Worm (Caenorhabditis elegans): ENCODE measurements around the gene igcm-2.

The igcm-2 gene

DNA sequence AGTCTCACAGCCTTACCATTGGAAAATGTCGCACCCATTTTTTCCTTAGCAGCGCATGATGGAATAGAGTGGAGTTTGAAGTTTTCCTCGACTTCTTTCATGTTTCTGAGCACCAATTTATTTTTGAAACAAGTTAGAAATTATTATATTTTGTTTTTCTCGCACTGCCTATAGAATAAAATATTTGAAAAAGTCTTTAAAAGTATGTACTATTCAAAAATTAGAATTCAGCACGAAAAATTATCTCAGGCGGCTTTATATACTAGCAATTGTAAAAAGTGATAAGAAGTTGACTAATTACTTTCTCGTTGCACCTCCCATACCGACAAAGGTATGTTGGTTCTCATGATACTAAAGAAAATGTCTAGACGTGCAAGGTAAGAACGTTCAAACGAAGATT, 44.4 kb downstream of the igcm-2 start, which contains the start of gene C03B1.9:
TSS of gene C03B1.9 (minus strand) at position 101 of the 400 bp plus-strand sequence.
- TF ChIP-seq hmg-1.2 (GFP tag; IDR thresholded peaks at IDR 0.05) (no peak), lin-35 (GFP tag; optimal IDR thresholded peaks at IDR 0.05) (no peak), chd-7 (tag; optimal IDR thresholded peaks at IDR 0.05) (no peak), C06A6.2 (GFP tag; conservative IDR thresholded peaks at IDR 0.05) (no peak), mes-4 (tag; optimal IDR thresholded peaks at IDR 0.05) (no peak), hsf-1 (GFP tag; IDR thresholded peaks at IDR 0.05) (no peak), him-1 (tag; optimal IDR thresholded peaks at IDR 0.05) (no peak), egl-18 (GFP tag; IDR thresholded peaks at IDR 0.05) (no peak), dpff-1 (tag; optimal IDR thresholded peaks at IDR 0.05) (no peak), rec-8 (tag; optimal IDR thresholded peaks at IDR 0.05) (no peak)

DNA sequence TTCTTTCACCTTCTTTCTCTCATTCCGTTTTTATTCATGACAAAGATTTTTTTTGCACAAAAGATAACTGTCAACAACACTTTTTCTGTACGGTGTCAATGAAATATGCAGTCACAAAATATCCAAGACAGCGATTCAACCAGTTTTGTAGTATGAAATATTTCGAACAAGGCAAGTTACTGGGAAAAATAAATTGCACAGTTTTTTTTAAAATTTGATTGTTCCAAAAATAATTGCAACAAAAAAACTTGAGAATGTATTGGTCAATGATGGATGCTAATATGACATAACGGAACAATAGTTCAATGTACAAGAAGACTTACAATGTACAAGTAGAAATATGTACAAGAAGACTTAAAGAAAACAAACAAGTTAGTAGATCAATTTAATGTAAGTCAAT, 45.6 kb downstream of the igcm-2 start:
- TF ChIP-seq F22D6.2 (tag; optimal IDR thresholded peaks at IDR 0.05), result no peak
- TF ChIP-seq F10E7.11 (tag; optimal IDR thresholded peaks at IDR 0.05), result no peak
- no peak for TF ChIP-seq tbx-9 (tag; optimal IDR thresholded peaks at IDR 0.05; ENCODE audit: borderline replicate concordance)
- TF ChIP-seq atf-7 (tag; optimal IDR thresholded peaks at IDR 0.05), result no peak
- no peak for TF ChIP-seq madf-6 (GFP tag; IDR thresholded peaks at IDR 0.05)
- TF ChIP-seq lin-26 (GFP tag; IDR thresholded peaks at IDR 0.05), result no peak
- TF ChIP-seq die-1 (tag; optimal IDR thresholded peaks at IDR 0.05), result no peak
- TF ChIP-seq lin-40 (tag; optimal IDR thresholded peaks at IDR 0.05), result no peak
- TF ChIP-seq dox-1 (GFP tag; IDR thresholded peaks at IDR 0.05), result no peak
- TF ChIP-seq bed-1 (GFP tag; IDR thresholded peaks at IDR 0.05), result no peak
- TF ChIP-seq Y95B8A.8 (GFP tag; IDR thresholded peaks at IDR 0.05), result no peak
- no peak for TF ChIP-seq nfya-2 (GFP tag; IDR thresholded peaks at IDR 0.05)
- TF ChIP-seq lin-35 (GFP tag; optimal IDR thresholded peaks at IDR 0.05), result no peak
- no peak for TF ChIP-seq T07F8.4 (tag; optimal IDR thresholded peaks at IDR 0.05)

DNA sequence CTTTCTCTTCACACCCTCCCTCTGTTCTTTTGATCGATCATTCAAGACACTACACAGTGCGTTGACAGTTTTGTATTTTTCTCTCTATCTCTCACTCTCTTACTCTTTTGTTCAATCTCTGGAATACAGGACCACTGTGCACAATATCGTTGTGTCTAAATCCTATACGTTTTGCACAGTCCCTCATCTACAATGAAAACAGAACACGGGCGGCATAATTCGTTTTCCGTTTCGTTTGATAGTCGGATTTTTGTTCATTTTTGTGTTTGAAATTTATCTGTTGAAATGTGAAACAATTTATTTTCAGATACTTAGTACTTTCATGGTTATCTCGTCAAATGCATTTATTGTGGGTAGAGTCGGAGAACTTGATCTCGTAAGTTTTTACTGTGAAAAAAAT, 49.9 kb downstream of the igcm-2 start, which contains the start of gene C03B1.7:
TSS of gene C03B1.7 (plus strand) at position 301 of the 400 bp plus-strand sequence.
- TF ChIP-seq fkh-3 (tag; optimal IDR thresholded peaks at IDR 0.05), result no peak
- no peak for TF ChIP-seq unc-130 (GFP tag; optimal IDR thresholded peaks at IDR 0.05)
- TF ChIP-seq nfya-2 (GFP tag; IDR thresholded peaks at IDR 0.05), result no peak
- no peak for TF ChIP-seq K11D2.4 (GFP tag; IDR thresholded peaks at IDR 0.05)
- TF ChIP-seq dox-1 (GFP tag; IDR thresholded peaks at IDR 0.05), result no peak
- no peak for TF ChIP-seq ekl-4 (GFP tag; IDR thresholded peaks at IDR 0.05)
- TF ChIP-seq mes-4 (tag; optimal IDR thresholded peaks at IDR 0.05), result no peak
- no peak for TF ChIP-seq tlf-1 (GFP tag; optimal IDR thresholded peaks at IDR 0.05)
- TF ChIP-seq lin-40 (tag; optimal IDR thresholded peaks at IDR 0.05), result no peak
- no peak for TF ChIP-seq attf-3 (GFP tag; conservative IDR thresholded peaks at IDR 0.05)
- no peak for TF ChIP-seq ztf-26 (tag; optimal IDR thresholded peaks at IDR 0.05)
- no peak for TF ChIP-seq ccch-3 (GFP tag; optimal IDR thresholded peaks at IDR 0.05)
- TF ChIP-seq lir-1 (GFP tag; conservative IDR thresholded peaks at IDR 0.05), result no peak
- TF ChIP-seq attf-5 (GFP tag; optimal IDR thresholded peaks at IDR 0.05), result no peak
- no peak for TF ChIP-seq mcd-1 (GFP tag; IDR thresholded peaks at IDR 0.05)
- no peak for TF ChIP-seq ceh-91 (GFP tag; IDR thresholded peaks at IDR 0.05)
- TF ChIP-seq rec-8 (tag; optimal IDR thresholded peaks at IDR 0.05), result no peak
- TF ChIP-seq snpc-3.4 (tag; optimal IDR thresholded peaks at IDR 0.05), result no peak
- no peak for TF ChIP-seq T07F8.4 (tag; optimal IDR thresholded peaks at IDR 0.05)
- no peak for TF ChIP-seq lag-1 (GFP tag; IDR thresholded peaks at IDR 0.05)

Measured in whole organism, young adult.